Worm (Caenorhabditis elegans): ENCODE results near the gene emb-4.

DNA sequence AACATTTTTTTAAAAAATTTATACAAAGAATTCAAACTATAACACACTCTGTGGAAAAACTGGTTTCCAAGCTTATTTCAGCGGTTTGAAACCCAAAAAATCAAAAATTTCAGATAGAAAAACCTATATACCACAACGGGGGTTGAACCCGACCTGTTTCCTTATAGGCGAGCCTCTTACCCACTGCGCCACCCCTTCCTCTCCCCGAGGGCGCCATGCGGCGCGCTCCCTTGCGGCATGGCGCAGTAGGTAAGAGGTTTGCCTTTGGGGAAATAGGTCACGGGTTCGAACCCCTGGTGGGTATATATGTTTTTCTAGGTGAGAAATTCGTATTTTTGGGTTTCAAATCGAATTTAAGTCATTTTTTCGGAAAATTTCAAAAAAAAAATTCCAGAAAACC is 18.3 kb upstream of the emb-4 start:
- TF ChIP-seq pqm-1 (tag; optimal IDR thresholded peaks at IDR 0.05) (no peak), ZK546.5 (tag; optimal IDR thresholded peaks at IDR 0.05) (no peak), nhr-77 (tag; optimal IDR thresholded peaks at IDR 0.05) (no peak), ceh-16 (tag; optimal IDR thresholded peaks at IDR 0.05) (no peak), snpc-4 (tag; optimal IDR thresholded peaks at IDR 0.05) (no peak), sea-2 (GFP tag; optimal IDR thresholded peaks at IDR 0.05) (no peak), mdl-1 (tag; optimal IDR thresholded peaks at IDR 0.05) (no peak), lin-39 (tag; optimal IDR thresholded peaks at IDR 0.05) (no peak), nhr-11 (tag; optimal IDR thresholded peaks at IDR 0.05) (no peak), aly-2 (tag; optimal IDR thresholded peaks at IDR 0.05) (no peak)
